Worm (Caenorhabditis elegans) whole organism, early embryonic: ENCODE results near the gene sysm-1.

ENCODE experiments used
- B0310.2 ChIP-seq: sonication (generic microtip); optimal IDR thresholded peaks from 2 replicates; lab custom pipeline; 2016; ENCODE audit warnings: mild to moderate bottlenecking, missing genetic modification characterization, missing compliant biosample characterization
- F13C5.2 ChIP-seq: sonication (generic microtip); optimal IDR thresholded peaks from 2 replicates; lab custom pipeline; 2017; ENCODE audit warnings: mild to moderate bottlenecking, missing genetic modification characterization, inconsistent platforms, missing compliant biosample characterization
- aly-1 ChIP-seq: sonication (generic microtip); optimal IDR thresholded peaks from 2 replicates; lab custom pipeline; 2016; ENCODE audit warnings: missing genetic modification characterization, missing compliant biosample characterization
- ama-1 ChIP-seq: fragments of 150-350 bp; optimal IDR thresholded peaks from 2 replicates; lab custom pipeline; 2014
- ceh-13 ChIP-seq: fragments of 200-800 bp; sonication (Bioruptor generic); optimal IDR thresholded peaks from 2 replicates; lab custom pipeline; 2018; ENCODE audit warnings: mild to moderate bottlenecking, missing genetic modification characterization, missing compliant biosample characterization
- ets-7 ChIP-seq: sonication (generic microtip); optimal IDR thresholded peaks from 2 replicates; lab custom pipeline; 2016; ENCODE audit warnings: missing genotype, missing genetic modification characterization, missing compliant biosample characterization
- flt-1 ChIP-seq: fragments of 200-800 bp; sonication (Bioruptor generic); IDR thresholded peaks from 2 replicates; pipeline ENCODE4 v1.3.6; 2022; ENCODE audit warnings: missing genetic modification characterization, missing compliant biosample characterization
- hmbx-1 ChIP-seq: sonication (generic microtip); optimal IDR thresholded peaks from 2 replicates; lab custom pipeline; 2016; ENCODE audit warnings: mild to moderate bottlenecking, missing genetic modification characterization, missing compliant biosample characterization
- hmg-4 ChIP-seq: fragments of 200-800 bp; sonication (Bioruptor generic); optimal IDR thresholded peaks from 2 replicates; lab custom pipeline; 2018; ENCODE audit warnings: mild to moderate bottlenecking, missing genetic modification characterization, missing compliant biosample characterization
- hnd-1 ChIP-seq: sonication (generic microtip); optimal IDR thresholded peaks from 2 replicates; lab custom pipeline; 2016; ENCODE audit warnings: missing genetic modification characterization, missing compliant biosample characterization
- pes-1 ChIP-seq: fragments of 200-800 bp; sonication (Bioruptor generic); IDR thresholded peaks from 2 replicates; pipeline ENCODE4 v1.3.6; 2022; ENCODE audit warnings: missing genetic modification reagents, missing genetic modification characterization, missing compliant biosample characterization
- scrt-1 ChIP-seq: fragments of 200-800 bp; sonication (Bioruptor generic); IDR thresholded peaks from 2 replicates; pipeline ENCODE4 v1.3.6; 2022; ENCODE audit warnings: missing genetic modification characterization, missing compliant biosample characterization
- tbx-37 ChIP-seq: fragments of 200-800 bp; sonication (Bioruptor generic); conservative IDR thresholded peaks from 2 replicates; pipeline ENCODE4 v1.3.6; 2022; ENCODE audit warnings: missing genetic modification reagents, missing genetic modification characterization, missing compliant biosample characterization

DNA sequence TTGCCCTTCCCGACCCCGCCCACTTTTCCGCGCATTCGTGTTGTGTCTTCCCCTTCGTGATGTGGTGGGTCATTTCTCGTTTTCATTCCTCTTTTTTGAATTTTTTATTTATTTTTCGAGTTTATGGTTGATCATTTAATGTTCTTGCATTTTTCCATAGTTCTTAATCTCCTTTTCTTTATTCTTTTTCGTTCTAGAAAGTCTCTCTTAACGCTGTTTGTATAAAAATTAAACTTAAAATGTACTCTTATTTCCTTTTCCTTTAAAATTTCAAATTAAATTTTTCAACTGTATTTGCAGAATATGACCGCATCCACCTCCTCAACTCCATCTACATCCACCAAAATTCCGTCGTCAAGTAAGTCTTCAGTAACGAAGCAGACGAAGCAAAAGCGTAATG is 3.3 kb upstream of the sysm-1 start, which contains the start of gene hlh-3:
- no peak for TF ChIP-seq ama-1 (lab: Kevin White, UChicago)
- no peak for TF ChIP-seq tbx-37 (GFP tag; lab: Robert Waterston, UW)
- no peak for TF ChIP-seq flt-1
- TF ChIP-seq scrt-1 (GFP tag; lab: Robert Waterston, UW), result no peak
- TF ChIP-seq F13C5.2 (tag; lab: Kevin White, UChicago), result no peak
- TF ChIP-seq aly-1 (tag; lab: Kevin White, UChicago), result no peak
- no peak for TF ChIP-seq hnd-1 (tag; lab: Kevin White, UChicago)
- no peak for TF ChIP-seq hmbx-1
- no peak for TF ChIP-seq ets-7 (tag; lab: Kevin White, UChicago)
- no peak for TF ChIP-seq pes-1
- no peak for TF ChIP-seq hmg-4 (GFP tag; lab: Kevin White, UChicago)
- TF ChIP-seq B0310.2 (tag; lab: Kevin White, UChicago), result no peak
- no peak for TF ChIP-seq ceh-13
